Fruit fly (Drosophila melanogaster): Measurements from ENCODE around the gene hb.

DNA sequence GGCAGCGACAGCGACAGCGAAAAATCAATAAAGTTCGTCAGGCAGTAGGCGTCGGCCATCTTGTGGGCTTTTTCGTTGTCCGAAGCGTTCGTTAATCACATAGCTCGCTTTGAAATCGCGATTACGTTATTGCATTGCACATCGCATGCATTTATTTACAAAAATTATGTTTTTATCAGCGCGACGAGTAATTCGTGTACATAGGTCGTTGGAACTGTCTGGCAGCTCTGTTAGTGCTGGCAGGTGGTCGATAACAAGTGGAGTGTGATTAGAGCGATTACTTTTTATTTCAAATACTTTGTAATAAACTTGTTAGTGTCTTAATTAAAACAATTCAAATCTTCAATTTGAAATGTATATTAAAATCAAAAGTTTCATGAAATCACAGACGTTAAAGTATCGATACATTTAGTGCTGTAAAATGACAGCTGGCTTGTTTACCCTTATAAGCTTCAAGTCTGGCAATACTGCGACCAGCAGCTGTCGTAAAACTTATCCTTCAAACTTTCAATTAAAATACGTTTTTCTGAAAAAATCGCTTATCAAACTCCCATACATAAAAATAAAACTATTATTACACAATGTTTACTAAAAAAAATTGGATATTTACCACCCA is 33.8 kb downstream of the hb start, which contains the start of gene CG8032:
- TF ChIP-seq CTCF (optimal IDR thresholded peaks at IDR 0.05) (no peak), CG8478 (optimal IDR thresholded peaks at IDR 0.05) (no peak)
